Worm (Caenorhabditis elegans) whole organism, midembryonic: ENCODE measurements around the gene C41G6.12.
"Not testable (repeated sequence)": the region's sequence is repeated elsewhere in the genome, so short reads cannot be mapped to it uniquely, and the experiment has no call there.

Source experiments
- T22C8.4 ChIP-seq: fragments of 200-800 bp; sonication (Bioruptor generic); IDR thresholded peaks from 2 replicates; pipeline ENCODE4 v1.3.6; 2022; ENCODE audit warnings: missing genetic modification characterization, missing compliant biosample characterization
- cog-1 ChIP-seq: sonication (generic microtip); optimal IDR thresholded peaks from 2 replicates; lab custom pipeline; 2016; ENCODE audit warnings: missing genetic modification characterization, missing compliant biosample characterization
- flt-1 ChIP-seq: fragments of 200-800 bp; sonication (Bioruptor generic); IDR thresholded peaks from 2 replicates; pipeline ENCODE4 v1.3.6; 2022; ENCODE audit warnings: missing genetic modification characterization, missing compliant biosample characterization
- klf-2 ChIP-seq: fragments of 200-800 bp; sonication (Bioruptor generic); conservative IDR thresholded peaks from 2 replicates; pipeline ENCODE4 v1.3.6; 2022; ENCODE audit warnings: missing genetic modification reagents, missing genetic modification characterization, missing compliant biosample characterization
- med-1 ChIP-seq: sonication (generic microtip); optimal IDR thresholded peaks from 2 replicates; lab custom pipeline; 2017; ENCODE audit warnings: missing genetic modification characterization, mild to moderate bottlenecking, missing compliant biosample characterization, antibody characterized with exemption, missing genetic modification reagents; ENCODE audit not compliant: insufficient read depth
- ref-1 ChIP-seq: fragments of 200-800 bp; sonication (Bioruptor generic); conservative IDR thresholded peaks from 2 replicates; pipeline ENCODE4 v1.3.6; 2022; ENCODE audit warnings: missing genetic modification reagents, missing genetic modification characterization, missing compliant biosample characterization
- tab-1 ChIP-seq: fragments of 200-800 bp; sonication (Bioruptor generic); IDR thresholded peaks from 2 replicates; pipeline ENCODE4 v1.3.6; 2022; ENCODE audit warnings: missing genetic modification characterization, missing compliant biosample characterization
- ztf-23 ChIP-seq: fragments of 200-800 bp; sonication (Bioruptor generic); IDR thresholded peaks from 2 replicates; pipeline ENCODE4 v1.3.6; 2022; ENCODE audit warnings: missing genetic modification reagents, missing genetic modification characterization, missing compliant biosample characterization
- ztf-29 ChIP-seq: fragments of 200-800 bp; sonication (Bioruptor generic); IDR thresholded peaks from 2 replicates; pipeline ENCODE4 v1.3.6; 2022; ENCODE audit warnings: missing genetic modification reagents, missing genetic modification characterization, missing compliant biosample characterization

The C41G6.12 gene

DNA sequence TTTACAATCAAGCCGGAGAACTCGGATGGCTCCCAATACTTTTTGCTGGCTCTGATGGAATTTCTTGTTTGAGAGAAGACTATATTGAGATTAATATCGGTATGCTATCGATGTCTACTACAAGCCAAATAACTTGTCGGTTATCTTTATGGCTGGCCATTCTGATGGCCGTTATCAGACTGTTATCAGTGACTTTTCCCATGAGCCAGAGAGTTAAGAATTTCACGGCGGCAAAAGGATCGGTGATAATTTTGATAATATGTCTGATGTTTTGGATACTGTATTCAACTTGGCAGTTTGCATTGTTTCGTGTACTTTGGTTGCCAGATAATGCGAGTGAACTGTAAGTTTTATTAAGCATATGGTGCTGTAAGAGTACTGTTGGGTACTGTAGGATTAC lies 18.6 kb upstream of the C41G6.12 start:
- TF ChIP-seq ztf-23 (GFP tag; lab: Robert Waterston, UW), result no peak
- no peak for TF ChIP-seq ref-1 (GFP tag; lab: Robert Waterston, UW)
- no peak for TF ChIP-seq flt-1
- no peak for TF ChIP-seq med-1 (GFP tag; lab: Kevin White, UChicago)
- TF ChIP-seq klf-2, result no peak
- no peak for TF ChIP-seq ztf-29

- no peak for TF ChIP-seq ztf-29
- TF ChIP-seq tab-1 (GFP tag; lab: Robert Waterston, UW), result no peak
- TF ChIP-seq flt-1, result no peak
- TF ChIP-seq T22C8.4 (GFP tag; lab: Robert Waterston, UW), result no peak
- no peak for TF ChIP-seq med-1 (GFP tag; lab: Kevin White, UChicago)
- TF ChIP-seq ztf-23 (GFP tag; lab: Robert Waterston, UW), result no peak
- no peak for TF ChIP-seq ref-1 (GFP tag; lab: Robert Waterston, UW)
- no peak for TF ChIP-seq klf-2
- TF ChIP-seq cog-1, result no peak
Observed at ce11 chrV:15225650-15226049, 18.1 kb upstream of the C41G6.12 start, which contains the start of gene srw-14. srw-14 (plus strand) TSS chrV:15225950.

- TF ChIP-seq ztf-23 (GFP tag; lab: Robert Waterston, UW) (no peak), ztf-29 (no peak), T22C8.4 (GFP tag; lab: Robert Waterston, UW) (no peak), med-1 (GFP tag; lab: Kevin White, UChicago) (no peak), ref-1 (GFP tag; lab: Robert Waterston, UW) (no peak), klf-2 (no peak), flt-1 (no peak), cog-1 (no peak), tab-1 (GFP tag; lab: Robert Waterston, UW) (no peak)
Observed at ce11 chrV:15223668-15224067, 16.1 kb upstream of the C41G6.12 start, which contains the start of gene srw-24. srw-24 (plus strand) TSS chrV:15223968.

DNA sequence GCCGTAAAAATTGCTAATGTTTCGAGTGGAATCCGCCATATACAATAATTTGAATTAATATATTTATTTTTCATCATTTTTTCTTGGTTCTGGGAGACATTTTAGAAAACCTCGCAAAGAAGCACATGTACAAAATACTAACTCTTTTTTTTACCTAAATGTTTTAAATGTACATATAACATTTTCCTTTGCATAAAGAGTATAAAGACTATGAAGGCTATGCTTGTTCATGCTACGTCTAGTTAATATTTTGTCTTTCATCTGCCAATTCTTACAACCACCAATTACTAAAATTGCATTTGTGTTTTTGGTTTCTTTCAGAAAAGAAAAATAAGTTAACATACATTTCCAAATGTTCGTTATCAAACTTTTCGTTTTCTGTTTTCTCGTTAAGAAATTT lies 13.7 kb upstream of the C41G6.12 start, which contains the start of gene irld-25:
TSS of gene irld-25 (plus strand) at position 301 of the 400 bp plus-strand sequence.
- TF ChIP-seq med-1 (GFP tag; lab: Kevin White, UChicago), result no peak
- TF ChIP-seq ztf-23 (GFP tag; lab: Robert Waterston, UW), result no peak
- TF ChIP-seq ztf-29, result no peak
- no peak for TF ChIP-seq ref-1 (GFP tag; lab: Robert Waterston, UW)
- no peak for TF ChIP-seq cog-1
- no peak for TF ChIP-seq klf-2

- no peak for TF ChIP-seq ztf-29
- no peak for TF ChIP-seq cog-1
- TF ChIP-seq T22C8.4 (GFP tag; lab: Robert Waterston, UW), result no peak
- no peak for TF ChIP-seq ref-1 (GFP tag; lab: Robert Waterston, UW)
- no peak for TF ChIP-seq ztf-23 (GFP tag; lab: Robert Waterston, UW)
- no peak for TF ChIP-seq med-1 (GFP tag; lab: Kevin White, UChicago)
- no peak for TF ChIP-seq tab-1 (GFP tag; lab: Robert Waterston, UW)
- TF ChIP-seq klf-2, result no peak
- no peak for TF ChIP-seq flt-1
Observed at ce11 chrV:15216705-15217104, 9.1 kb upstream of the C41G6.12 start, which contains the start of gene sri-25. sri-25 (plus strand) TSS chrV:15217005.

ce11 chrV:15215175-15215574 lies 7.6 kb upstream of the C41G6.12 start, which contains the start of gene sri-26:
sri-26 (plus strand) TSS chrV:15215475.
- not testable (repeated sequence) for TF ChIP-seq ztf-23 (GFP tag; lab: Robert Waterston, UW); cog-1; tab-1 (GFP tag; lab: Robert Waterston, UW)

- not testable (repeated sequence) for TF ChIP-seq T22C8.4 (GFP tag; lab: Robert Waterston, UW); cog-1; tab-1 (GFP tag; lab: Robert Waterston, UW)
Observed at ce11 chrV:15211869-15212268, 4.3 kb upstream of the C41G6.12 start, which contains the start of gene sri-24. sri-24 (plus strand) TSS chrV:15212169.

- TF ChIP-seq ref-1 (GFP tag; lab: Robert Waterston, UW) (no peak), med-1 (GFP tag; lab: Kevin White, UChicago) (no peak), flt-1 (no peak), ztf-29 (no peak), ztf-23 (GFP tag; lab: Robert Waterston, UW) (no peak), cog-1 (no peak), klf-2 (no peak), T22C8.4 (GFP tag; lab: Robert Waterston, UW) (no peak), tab-1 (GFP tag; lab: Robert Waterston, UW) (no peak)
Observed at ce11 chrV:15199768-15200167, 7.8 kb downstream of the C41G6.12 start, which contains the start of gene Y75B12B.10. Y75B12B.10 (plus strand) TSS chrV:15200068.

- no peak for TF ChIP-seq med-1 (GFP tag; lab: Kevin White, UChicago)
- TF ChIP-seq ztf-23 (GFP tag; lab: Robert Waterston, UW), result no peak
- TF ChIP-seq flt-1, result no peak
- no peak for TF ChIP-seq ref-1 (GFP tag; lab: Robert Waterston, UW)
- TF ChIP-seq ztf-29, result no peak
- no peak for TF ChIP-seq tab-1 (GFP tag; lab: Robert Waterston, UW)
- TF ChIP-seq T22C8.4 (GFP tag; lab: Robert Waterston, UW), result no peak
- no peak for TF ChIP-seq klf-2
- no peak for TF ChIP-seq cog-1
Observed at ce11 chrV:15197955-15198354, 9.6 kb downstream of the C41G6.12 start, which contains the start of gene srw-1. srw-1 (plus strand) TSS chrV:15198255.

ce11 chrV:15193909-15194308 lies 13.7 kb downstream of the C41G6.12 start, which contains the start of gene Y75B12B.13:
Y75B12B.13 (minus strand) TSS chrV:15194009.
- TF ChIP-seq klf-2 (no peak), med-1 (GFP tag; lab: Kevin White, UChicago) (no peak), T22C8.4 (GFP tag; lab: Robert Waterston, UW) (no peak), ztf-23 (GFP tag; lab: Robert Waterston, UW) (no peak), ref-1 (GFP tag; lab: Robert Waterston, UW) (no peak)
